Worm (Caenorhabditis elegans) whole organism, late embryonic: ENCODE data around the gene str-90.

ENCODE experiments used
- K09A11.1 ChIP-seq: sonication (generic microtip); optimal IDR thresholded peaks from 2 replicates; lab custom pipeline; 2017; ENCODE audit warnings: antibody characterized with exemption, mild to moderate bottlenecking, missing genetic modification characterization, missing compliant biosample characterization; ENCODE audit not compliant: insufficient read depth
- ahr-1 ChIP-seq: sonication (generic microtip); optimal IDR thresholded peaks from 2 replicates; lab custom pipeline; 2016; ENCODE audit warnings: missing genetic modification characterization, missing compliant biosample characterization
- ama-1 ChIP-seq: fragments of 150-350 bp; optimal IDR thresholded peaks from 2 replicates; lab custom pipeline; 2014
- ceh-14 ChIP-seq: sonication (generic microtip); optimal IDR thresholded peaks from 2 replicates; lab custom pipeline; 2016; ENCODE audit warnings: missing genotype, missing genetic modification characterization, missing compliant biosample characterization
- ceh-18 ChIP-seq: sonication (generic microtip); optimal IDR thresholded peaks from 2 replicates; lab custom pipeline; 2016; ENCODE audit warnings: missing genetic modification characterization, missing compliant biosample characterization
- ceh-19 ChIP-seq: fragments of 200-800 bp; sonication (Bioruptor generic); optimal IDR thresholded peaks from 2 replicates; lab custom pipeline; 2018; ENCODE audit warnings: mild to moderate bottlenecking, missing genetic modification characterization, missing compliant biosample characterization
- ceh-2 ChIP-seq: sonication (generic microtip); optimal IDR thresholded peaks from 2 replicates; lab custom pipeline; 2016; ENCODE audit warnings: missing genotype, missing genetic modification characterization, missing compliant biosample characterization
- ceh-30 ChIP-seq: fragments of 150-350 bp; optimal IDR thresholded peaks from 2 replicates; lab custom pipeline; 2014; ENCODE audit warnings: missing biosample characterization, missing genetic modification characterization
- ceh-45 ChIP-seq: fragments of 200-800 bp; sonication (Bioruptor generic); IDR thresholded peaks from 2 replicates; pipeline ENCODE4 v1.3.6; 2022; ENCODE audit warnings: missing genetic modification reagents, missing genetic modification characterization, missing compliant biosample characterization
- ceh-6 ChIP-seq: fragments of 200-800 bp; sonication (Bioruptor generic); optimal IDR thresholded peaks from 2 replicates; lab custom pipeline; 2018; ENCODE audit warnings: mild to moderate bottlenecking, missing genetic modification characterization, missing compliant biosample characterization
- che-1 ChIP-seq: sonication (generic microtip); optimal IDR thresholded peaks from 2 replicates; lab custom pipeline; 2016; ENCODE audit warnings: mild to moderate bottlenecking, missing genetic modification characterization, missing compliant biosample characterization
- dmd-4 ChIP-seq: sonication (generic microtip); optimal IDR thresholded peaks from 2 replicates; lab custom pipeline; 2016; ENCODE audit warnings: borderline replicate concordance, missing genetic modification characterization, missing compliant biosample characterization
- dve-1 ChIP-seq: sonication (generic microtip); optimal IDR thresholded peaks from 2 replicates; lab custom pipeline; 2017; ENCODE audit warnings: antibody characterized with exemption, mild to moderate bottlenecking, missing genetic modification characterization, missing compliant biosample characterization
- elt-2 ChIP-seq: sonication (generic microtip); optimal IDR thresholded peaks from 2 replicates; lab custom pipeline; 2016; ENCODE audit warnings: missing genetic modification reagents, missing genetic modification characterization, missing compliant biosample characterization
- elt-4 ChIP-seq: sonication (generic microtip); optimal IDR thresholded peaks from 2 replicates; lab custom pipeline; 2016; ENCODE audit warnings: missing genetic modification characterization, missing compliant biosample characterization
- ets-4 ChIP-seq: sonication (generic microtip); optimal IDR thresholded peaks from 2 replicates; lab custom pipeline; 2016; ENCODE audit warnings: missing genetic modification characterization, missing compliant biosample characterization
- fax-1 ChIP-seq: sonication (generic microtip); optimal IDR thresholded peaks from 2 replicates; lab custom pipeline; 2016; ENCODE audit warnings: missing genotype, missing genetic modification characterization, missing compliant biosample characterization
- fkh-10 ChIP-seq: fragments of 150-350 bp; optimal IDR thresholded peaks from 2 replicates; lab custom pipeline; 2014; ENCODE audit warnings: missing biosample characterization, missing genetic modification reagents, missing genetic modification characterization
- gmeb-2 ChIP-seq: sonication (generic microtip); optimal IDR thresholded peaks from 2 replicates; lab custom pipeline; 2016; ENCODE audit warnings: missing genetic modification characterization, inconsistent platforms, missing compliant biosample characterization
- lin-11 ChIP-seq: fragments of 200-800 bp; sonication (Bioruptor generic); optimal IDR thresholded peaks from 2 replicates; lab custom pipeline; 2018; ENCODE audit warnings: mild to moderate bottlenecking, missing genetic modification characterization, missing compliant biosample characterization
- npax-4 ChIP-seq: sonication (generic microtip); optimal IDR thresholded peaks from 2 replicates; lab custom pipeline; 2016; ENCODE audit warnings: missing genetic modification characterization, missing compliant biosample characterization
- pag-3 ChIP-seq: sonication (generic microtip); optimal IDR thresholded peaks from 2 replicates; lab custom pipeline; 2016; ENCODE audit warnings: missing compliant biosample characterization, missing genetic modification characterization, borderline replicate concordance
- pax-1 ChIP-seq: fragments of 150-350 bp; optimal IDR thresholded peaks from 2 replicates; lab custom pipeline; 2014; ENCODE audit warnings: missing biosample characterization, missing genetic modification characterization
- pqm-1 ChIP-seq: sonication (generic microtip); optimal IDR thresholded peaks from 2 replicates; lab custom pipeline; 2016; ENCODE audit warnings: missing genetic modification characterization, missing compliant biosample characterization
- ref-2 ChIP-seq: sonication (generic microtip); optimal IDR thresholded peaks from 2 replicates; lab custom pipeline; 2016; ENCODE audit warnings: missing genetic modification characterization, missing compliant biosample characterization
- sdc-2 ChIP-seq: sonication (generic microtip); optimal IDR thresholded peaks from 2 replicates; lab custom pipeline; 2016; ENCODE audit warnings: missing genotype, missing genetic modification characterization, missing compliant biosample characterization
- sox-2 ChIP-seq: fragments of 200-800 bp; sonication (Bioruptor generic); IDR thresholded peaks from 2 replicates; pipeline ENCODE4 v1.3.6; 2022; ENCODE audit warnings: missing genetic modification reagents, missing genetic modification characterization, missing compliant biosample characterization
- sox-4 ChIP-seq: sonication (generic microtip); optimal IDR thresholded peaks from 2 replicates; lab custom pipeline; 2017; ENCODE audit warnings: mild to moderate bottlenecking, missing genetic modification characterization, inconsistent platforms, missing compliant biosample characterization
- tbx-2 ChIP-seq: sonication (generic microtip); optimal IDR thresholded peaks from 2 replicates; lab custom pipeline; 2016; ENCODE audit warnings: missing genetic modification characterization, missing compliant biosample characterization
- tbx-7 ChIP-seq: sonication (generic microtip); optimal IDR thresholded peaks from 2 replicates; lab custom pipeline; 2016; ENCODE audit warnings: missing genotype, missing genetic modification characterization, missing compliant biosample characterization
- ttx-3 ChIP-seq: sonication (generic microtip); optimal IDR thresholded peaks from 2 replicates; lab custom pipeline; 2016; ENCODE audit warnings: missing genetic modification reagents, missing genetic modification characterization, missing compliant biosample characterization
- unc-3 ChIP-seq, 2 experiments: fragments of 200-800 bp in 1 of 2; sonication (Bioruptor generic) in 1 of 2; sonication (generic microtip) in 1 of 2; conservative IDR thresholded peaks in 1 of 2; optimal IDR thresholded peaks in 1 of 2; 2 replicates each; pipeline versions ENCODE4 v1.3.6 to Lab custom; 2016 to 2022; ENCODE audit warnings: missing compliant biosample characterization in 2 of 2, missing genetic modification characterization in 2 of 2, missing genetic modification reagents in 1 of 2

The str-90 gene

DNA sequence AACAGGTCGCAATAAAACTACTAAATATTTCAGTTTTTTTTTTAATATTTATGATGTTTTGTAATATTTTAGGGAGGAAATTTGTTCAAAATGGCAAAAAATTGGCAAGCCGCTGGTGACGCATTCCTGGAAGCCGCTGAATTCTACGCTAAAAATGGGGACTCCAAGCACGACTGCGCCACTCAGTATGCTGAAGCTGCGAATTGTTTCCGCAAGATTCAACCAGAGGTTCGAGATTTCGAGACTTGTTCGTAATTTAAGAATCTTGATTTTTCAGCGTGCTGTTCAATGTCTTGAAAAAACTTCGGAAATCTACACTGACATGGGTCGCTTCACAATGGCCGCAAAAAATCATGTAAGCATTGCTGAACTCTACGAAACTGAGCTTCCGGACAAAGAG is 28.6 kb downstream of the str-90 start:
- no peak for TF ChIP-seq unc-3 (GFP tag; conservative IDR thresholded peaks at IDR 0.05; lab: Robert Waterston, UW)
- no peak for TF ChIP-seq unc-3 (tag; optimal IDR thresholded peaks at IDR 0.05; lab: Kevin White, UChicago)
- TF ChIP-seq ahr-1 (tag; lab: Kevin White, UChicago) = no peak
- no peak for TF ChIP-seq ttx-3
- TF ChIP-seq ets-4 (tag; lab: Kevin White, UChicago) = no peak
- no peak for TF ChIP-seq ceh-30 (tag; lab: Kevin White, UChicago)
- no peak for TF ChIP-seq tbx-2 (tag; lab: Kevin White, UChicago)
- TF ChIP-seq pax-1 (tag; lab: Kevin White, UChicago) = no peak

DNA sequence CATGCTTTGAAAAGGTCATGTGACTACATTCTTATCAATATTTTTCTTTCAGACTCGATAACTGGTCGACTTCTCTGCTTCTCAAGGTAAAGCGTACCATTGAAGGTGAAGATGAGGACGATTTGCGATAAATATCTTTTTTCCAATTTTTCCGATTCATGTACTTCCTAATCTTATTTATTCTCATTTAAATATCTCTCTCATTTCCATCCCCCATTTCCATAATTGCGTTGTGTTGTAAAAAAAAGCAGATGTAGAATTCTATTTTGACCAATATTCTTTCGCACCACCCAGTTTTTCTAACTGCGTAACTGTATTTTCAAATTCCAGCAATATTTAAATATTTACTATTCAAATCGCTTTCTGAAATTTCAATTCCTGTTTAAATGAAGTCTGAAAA is 29.9 kb downstream of the str-90 start, which contains the start of gene D1014.4:
D1014.4 (plus strand) TSS at position 301 of the 400 bp plus-strand sequence.
- no peak for TF ChIP-seq ceh-18 (tag; lab: Kevin White, UChicago)

- no peak for TF ChIP-seq npax-4 (tag; lab: Kevin White, UChicago)
- no peak for TF ChIP-seq ama-1
- no peak for TF ChIP-seq elt-4 (tag; lab: Kevin White, UChicago)
- no peak for TF ChIP-seq tbx-7 (tag; lab: Kevin White, UChicago)
- no peak for TF ChIP-seq ceh-19 (GFP tag; lab: Kevin White, UChicago)
- no peak for TF ChIP-seq fax-1 (tag; lab: Kevin White, UChicago)
- TF ChIP-seq pag-3 = no peak
- no peak for TF ChIP-seq dve-1
- TF ChIP-seq ceh-6 (GFP tag; lab: Kevin White, UChicago) = no peak
- TF ChIP-seq pqm-1 (tag; lab: Kevin White, UChicago) = no peak
- no peak for TF ChIP-seq ceh-14 (tag; lab: Kevin White, UChicago)
- TF ChIP-seq dmd-4 (tag; lab: Kevin White, UChicago) = no peak
These were observed 40.5 kb downstream of the str-90 start, which contains the start of gene D1014.2 for ce11 chrV:8143605-8144004. D1014.2 (plus strand) TSS chrV:8143905.

DNA sequence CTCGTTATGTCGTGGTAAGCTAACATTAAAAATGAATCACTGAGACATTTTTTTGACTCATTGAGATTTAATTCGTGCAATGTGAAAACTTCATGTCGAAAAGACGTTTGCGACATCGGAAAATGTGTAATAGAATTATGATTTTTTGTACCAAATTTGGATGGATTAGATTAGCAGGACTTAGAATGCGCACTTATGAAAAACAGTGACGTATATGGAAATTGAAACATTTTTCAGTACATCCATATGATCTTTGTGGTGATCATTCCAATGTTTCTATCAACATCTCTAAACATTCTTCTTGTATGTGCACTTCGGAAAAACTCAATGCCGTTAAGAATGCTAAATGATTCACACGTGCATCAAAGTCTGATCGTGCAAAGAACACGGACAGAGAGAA is 41.5 kb downstream of the str-90 start:
- TF ChIP-seq elt-4 (tag; lab: Kevin White, UChicago) = no peak
- no peak for TF ChIP-seq gmeb-2
- TF ChIP-seq ceh-18 (tag; lab: Kevin White, UChicago) = no peak
- no peak for TF ChIP-seq sox-2 (GFP tag; lab: Robert Waterston, UW)
- TF ChIP-seq ceh-45 = no peak

- no peak for TF ChIP-seq ceh-19 (GFP tag; lab: Kevin White, UChicago)
- TF ChIP-seq sdc-2 (tag; lab: Kevin White, UChicago) = no peak
- no peak for TF ChIP-seq gmeb-2
- TF ChIP-seq sox-4 = no peak
- no peak for TF ChIP-seq fkh-10 (GFP tag; lab: Kevin White, UChicago)
These were observed 42.3 kb downstream of the str-90 start, which contains the start of gene D1014.13 for ce11 chrV:8145329-8145728. D1014.13 (plus strand) TSS chrV:8145629.

DNA sequence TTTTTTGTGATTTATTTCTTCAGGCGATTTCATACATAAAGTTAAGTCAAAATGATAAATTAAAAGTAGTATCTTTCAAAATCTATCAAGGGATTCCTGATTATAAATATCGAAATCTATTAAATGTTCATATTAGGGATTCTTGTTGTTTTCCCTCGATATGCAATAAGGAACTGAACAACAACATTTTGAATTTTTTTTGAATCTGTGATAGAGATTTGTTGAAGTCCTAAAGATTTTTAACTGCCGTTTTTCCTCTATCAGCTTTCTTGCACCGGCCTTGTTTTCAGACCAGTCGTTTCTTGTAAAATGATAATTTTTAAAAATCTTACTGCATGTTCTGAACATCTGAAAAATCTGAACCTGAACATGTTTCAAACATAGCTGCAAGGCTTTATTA is 52.7 kb downstream of the str-90 start:
- TF ChIP-seq lin-11 = no peak
- no peak for TF ChIP-seq K09A11.1
- no peak for TF ChIP-seq elt-2 (tag; lab: Kevin White, UChicago)
- no peak for TF ChIP-seq tbx-2 (tag; lab: Kevin White, UChicago)
- no peak for TF ChIP-seq ceh-14 (tag; lab: Kevin White, UChicago)
- no peak for TF ChIP-seq sox-2 (GFP tag; lab: Robert Waterston, UW)
- no peak for TF ChIP-seq ref-2 (tag; lab: Kevin White, UChicago)
- TF ChIP-seq ceh-2 (tag; lab: Kevin White, UChicago) = no peak
- TF ChIP-seq che-1 (tag; lab: Kevin White, UChicago) = no peak
